Fruit fly (Drosophila melanogaster) whole organism, embryonic: Measurements from ENCODE around the gene Rab14.

ENCODE experiments used
- Ada2b ChIP-seq: fragments of 200-800 bp; sonication (Bioruptor generic); IDR thresholded peaks from 2 replicates; pipeline ENCODE4 v1.3.6; 2022; ENCODE audit warnings: missing biosample characterization, missing genetic modification characterization
- Aef1 ChIP-seq: fragments of 200-800 bp; sonication (Bioruptor generic); IDR thresholded peaks from 3 replicates; pipeline ENCODE4 v1.3.6; 2022; ENCODE audit warnings: missing biosample characterization, missing genetic modification characterization
- B-H2 ChIP-seq: fragments of 200-800 bp; sonication (Bioruptor generic); optimal IDR thresholded peaks from 2 replicates; lab custom pipeline; 2018; ENCODE audit warnings: missing biosample characterization, mild to moderate bottlenecking, missing genetic modification characterization
- Bgb ChIP-seq: fragments of 200-800 bp; sonication (Bioruptor generic); IDR thresholded peaks from 2 replicates; pipeline ENCODE4 v1.3.6; 2022; ENCODE audit warnings: missing biosample characterization, missing genetic modification characterization; ENCODE audit not compliant: partially characterized antibody
- CG10147 ChIP-seq: fragments of 200-800 bp; sonication (Bioruptor generic); optimal IDR thresholded peaks from 2 replicates; lab custom pipeline; 2019; ENCODE audit warnings: missing biosample characterization, mild to moderate bottlenecking, missing genetic modification characterization, moderate library complexity
- CG11504 ChIP-seq: fragments of 200-800 bp; sonication (Bioruptor generic); optimal IDR thresholded peaks from 3 replicates; lab custom pipeline; 2019; ENCODE audit warnings: missing biosample characterization, mild to moderate bottlenecking, missing genetic modification characterization, moderate library complexity
- CG12299 ChIP-seq: fragments of 200-800 bp; sonication (Bioruptor generic); optimal IDR thresholded peaks from 2 replicates; lab custom pipeline; 2018; ENCODE audit warnings: missing biosample characterization, mild to moderate bottlenecking, missing genetic modification characterization
- CG12391 ChIP-seq: fragments of 200-800 bp; sonication (Bioruptor generic); optimal IDR thresholded peaks from 3 replicates; lab custom pipeline; 2018; ENCODE audit warnings: missing biosample characterization, mild to moderate bottlenecking, missing genetic modification characterization, moderate library complexity
- CG14050 ChIP-seq: fragments of 200-800 bp; sonication (Bioruptor generic); IDR thresholded peaks from 3 replicates; pipeline ENCODE4 v1.3.6; 2022; ENCODE audit warnings: missing biosample characterization, missing genetic modification characterization
- CG14667 ChIP-seq: fragments of 200-800 bp; sonication (Bioruptor generic); IDR thresholded peaks from 2 replicates; pipeline ENCODE4 v1.3.6; 2022; ENCODE audit warnings: missing biosample characterization, missing genetic modification characterization
- CG17359 ChIP-seq: fragments of 200-800 bp; sonication (Bioruptor generic); optimal IDR thresholded peaks from 3 replicates; lab custom pipeline; 2018; ENCODE audit warnings: missing biosample characterization, mild to moderate bottlenecking, missing genetic modification characterization, moderate library complexity
- CG17361 ChIP-seq: fragments of 200-800 bp; sonication (Bioruptor generic); IDR thresholded peaks from 3 replicates; pipeline ENCODE4 v1.3.6; 2022; ENCODE audit warnings: missing biosample characterization, missing genetic modification characterization
- CG17612 ChIP-seq: fragments of 200-800 bp; sonication (Bioruptor generic); IDR thresholded peaks from 2 replicates; pipeline ENCODE4 v1.3.6; 2022; ENCODE audit warnings: missing biosample characterization, missing genetic modification characterization
- CG17829 ChIP-seq: fragments of 200-800 bp; optimal IDR thresholded peaks from 2 replicates; lab custom pipeline; 2019; ENCODE audit warnings: missing biosample characterization, mild to moderate bottlenecking, missing genetic modification characterization, moderate library complexity
- CG18619 ChIP-seq: fragments of 200-800 bp; sonication (Bioruptor generic); optimal IDR thresholded peaks from 3 replicates; lab custom pipeline; 2017; ENCODE audit warnings: missing biosample characterization, mild to moderate bottlenecking, missing genetic modification characterization
- CG18764 ChIP-seq: fragments of 200-800 bp; sonication (Bioruptor generic); optimal IDR thresholded peaks from 3 replicates; lab custom pipeline; 2016; ENCODE audit warnings: missing biosample characterization, missing genetic modification characterization
- CG32767 ChIP-seq: fragments of 200-800 bp; sonication (Bioruptor generic); IDR thresholded peaks from 2 replicates; pipeline ENCODE4 v1.3.6; 2022; ENCODE audit warnings: missing biosample characterization, missing genetic modification characterization
- CG33213 ChIP-seq: fragments of 200-800 bp; sonication (Bioruptor generic); optimal IDR thresholded peaks from 3 replicates; lab custom pipeline; 2016; ENCODE audit warnings: missing biosample characterization, missing genetic modification characterization
- CG3407 ChIP-seq: fragments of 200-800 bp; sonication (Bioruptor generic); optimal IDR thresholded peaks from 2 replicates; lab custom pipeline; 2018; ENCODE audit warnings: missing biosample characterization, mild to moderate bottlenecking, missing genetic modification characterization
- CG43689 ChIP-seq: fragments of 200-800 bp; sonication (Bioruptor generic); IDR thresholded peaks from 2 replicates; pipeline ENCODE4 v1.3.6; 2022; ENCODE audit warnings: missing biosample characterization, missing genetic modification characterization
- CG5953 ChIP-seq: fragments of 200-800 bp; sonication (Bioruptor generic); IDR thresholded peaks from 2 replicates; pipeline ENCODE4 v1.3.6; 2022; ENCODE audit warnings: missing biosample characterization, missing genetic modification characterization
- CG6683 ChIP-seq: fragments of 200-800 bp; sonication (Bioruptor generic); optimal IDR thresholded peaks from 2 replicates; lab custom pipeline; 2017; ENCODE audit warnings: missing biosample characterization, mild to moderate bottlenecking, missing genetic modification characterization, missing genetic modification reagents
- CG7839 ChIP-seq: fragments of 200-800 bp; sonication (Bioruptor generic); optimal IDR thresholded peaks from 3 replicates; lab custom pipeline; 2018; ENCODE audit warnings: missing biosample characterization, mild to moderate bottlenecking, missing genetic modification characterization, moderate library complexity
- CG8765 ChIP-seq: fragments of 200-800 bp; sonication (Bioruptor generic); IDR thresholded peaks from 2 replicates; pipeline ENCODE4 v1.3.6; 2022; ENCODE audit warnings: missing biosample characterization, missing genetic modification characterization
- CG8924 ChIP-seq: fragments of 200-800 bp; optimal IDR thresholded peaks from 3 replicates; lab custom pipeline; 2019; ENCODE audit warnings: missing biosample characterization, mild to moderate bottlenecking, missing genetic modification characterization, moderate library complexity
- Deaf1 ChIP-seq: fragments of 200-800 bp; optimal IDR thresholded peaks from 3 replicates; lab custom pipeline; 2019; ENCODE audit warnings: missing biosample characterization, mild to moderate bottlenecking, missing genetic modification characterization, moderate library complexity
- Dref ChIP-seq: fragments of 200-800 bp; sonication (Bioruptor generic); IDR thresholded peaks from 2 replicates; pipeline ENCODE4 v1.3.6; 2022; ENCODE audit warnings: missing biosample characterization, missing genetic modification characterization
- Gsc ChIP-seq: fragments of 200-800 bp; sonication (Bioruptor generic); IDR thresholded peaks from 2 replicates; pipeline ENCODE4 v1.3.6; 2022; ENCODE audit warnings: missing biosample characterization, missing genetic modification characterization
- Hr39 ChIP-seq: fragments of >200 bp; optimal IDR thresholded peaks from 2 replicates; lab custom pipeline; 2017
- Kr ChIP-seq: fragments of 200-800 bp; sonication (Bioruptor generic); optimal IDR thresholded peaks from 2 replicates; lab custom pipeline; 2017; ENCODE audit warnings: missing biosample characterization, mild to moderate bottlenecking, missing genetic modification characterization
- Neu2 ChIP-seq: fragments of 200-800 bp; sonication (Bioruptor generic); optimal IDR thresholded peaks from 3 replicates; lab custom pipeline; 2016; ENCODE audit warnings: missing biosample characterization, missing genetic modification characterization, borderline replicate concordance
- Rfx ChIP-seq: fragments of 200-800 bp; sonication (Bioruptor generic); IDR thresholded peaks from 2 replicates; pipeline ENCODE4 v1.3.6; 2022; ENCODE audit warnings: missing biosample characterization, missing genetic modification characterization
- Scr ChIP-seq: fragments of 200-800 bp; sonication (Bioruptor generic); IDR thresholded peaks from 2 replicates; pipeline ENCODE4 v1.3.6; 2022; ENCODE audit warnings: missing biosample characterization, missing genetic modification characterization; ENCODE audit not compliant: partially characterized antibody
- Sox100B ChIP-seq: fragments of 200-800 bp; sonication (Bioruptor generic); optimal IDR thresholded peaks from 3 replicates; lab custom pipeline; 2018; ENCODE audit warnings: missing biosample characterization, mild to moderate bottlenecking, missing genetic modification characterization
- Spps ChIP-seq: fragments of 200-800 bp; sonication (Bioruptor generic); optimal IDR thresholded peaks from 2 replicates; lab custom pipeline; 2018; ENCODE audit warnings: missing biosample characterization, mild to moderate bottlenecking, missing genetic modification characterization
- TFAM ChIP-seq: fragments of 200-800 bp; sonication (Bioruptor generic); optimal IDR thresholded peaks from 2 replicates; lab custom pipeline; 2017; ENCODE audit warnings: missing biosample characterization, missing genetic modification characterization, inconsistent platforms
- Taf1 ChIP-seq: fragments of 200-800 bp; sonication (Bioruptor generic); IDR thresholded peaks from 2 replicates; pipeline ENCODE4 v1.3.6; 2022; ENCODE audit warnings: missing biosample characterization, missing genetic modification characterization
- Vsx1 ChIP-seq: fragments of 200-800 bp; sonication (Bioruptor generic); optimal IDR thresholded peaks from 2 replicates; lab custom pipeline; 2017; ENCODE audit warnings: missing biosample characterization, mild to moderate bottlenecking, missing genetic modification characterization, missing genetic modification reagents
- Xrp1 ChIP-seq: fragments of 200-800 bp; sonication (Bioruptor generic); IDR thresholded peaks from 2 replicates; pipeline ENCODE4 v1.3.6; 2022; ENCODE audit warnings: missing biosample characterization, missing genetic modification characterization
- al ChIP-seq: fragments of 200-800 bp; sonication (Bioruptor generic); IDR thresholded peaks from 2 replicates; pipeline ENCODE4 v1.3.6; 2022; ENCODE audit warnings: missing biosample characterization, missing genetic modification characterization
- amos ChIP-seq: fragments of 200-800 bp; sonication (Bioruptor generic); IDR thresholded peaks from 2 replicates; pipeline ENCODE4 v1.3.6; 2022; ENCODE audit warnings: missing biosample characterization, missing genetic modification characterization; ENCODE audit not compliant: partially characterized antibody
- cas ChIP-seq: fragments of 200-800 bp; sonication (Bioruptor generic); IDR thresholded peaks from 2 replicates; pipeline ENCODE4 v1.3.6; 2022; ENCODE audit warnings: missing biosample characterization, missing genetic modification characterization
- chinmo ChIP-seq: fragments of 200-800 bp; sonication (Bioruptor generic); IDR thresholded peaks from 4 replicates; pipeline ENCODE4 v1.3.6; 2022; ENCODE audit warnings: missing biosample characterization, missing genetic modification characterization; ENCODE audit not compliant: partially characterized antibody
- ewg ChIP-seq: fragments of 200-800 bp; sonication (Bioruptor generic); optimal IDR thresholded peaks from 3 replicates; lab custom pipeline; 2017; ENCODE audit warnings: mild to moderate bottlenecking, missing biosample characterization, missing genetic modification reagents, missing genetic modification characterization
- gce ChIP-seq: fragments of 200-800 bp; sonication (Bioruptor generic); IDR thresholded peaks from 3 replicates; pipeline ENCODE4 v1.3.6; 2022; ENCODE audit warnings: missing biosample characterization, missing genetic modification characterization
- hkb ChIP-seq, 2 experiments: fragments of 200-800 bp in 1 of 2; fragments of >200 bp in 1 of 2; sonication (Bioruptor generic) in 1 of 2; IDR thresholded peaks in 1 of 2; optimal IDR thresholded peaks in 1 of 2; 2 replicates each; pipeline versions ENCODE4 v1.3.6 to Lab custom; 2017 to 2022; ENCODE audit warnings: missing biosample characterization in 1 of 2, missing genetic modification characterization in 1 of 2
- sens ChIP-seq: fragments of 200-800 bp; sonication (Bioruptor generic); peaks from one replicate; lab custom pipeline; 2016; ENCODE audit warnings: missing biosample characterization, missing genetic modification characterization
- unc-4 ChIP-seq: fragments of 200-800 bp; sonication (Bioruptor generic); IDR thresholded peaks from 2 replicates; pipeline ENCODE4 v1.3.6; 2022; ENCODE audit warnings: missing biosample characterization, missing genetic modification characterization; ENCODE audit not compliant: partially characterized antibody
- unpg ChIP-seq: fragments of 200-800 bp; sonication (Bioruptor generic); optimal IDR thresholded peaks from 3 replicates; lab custom pipeline; 2018; ENCODE audit warnings: missing biosample characterization, mild to moderate bottlenecking, missing genetic modification characterization, moderate library complexity
- vfl ChIP-seq: fragments of 200-800 bp; sonication (Bioruptor generic); optimal IDR thresholded peaks from 2 replicates; lab custom pipeline; 2016; ENCODE audit warnings: missing biosample characterization, missing genetic modification characterization
- wdn ChIP-seq: fragments of 200-800 bp; sonication (Bioruptor generic); IDR thresholded peaks from 2 replicates; pipeline ENCODE4 v1.3.6; 2022; ENCODE audit warnings: missing biosample characterization, missing genetic modification characterization

Gene Rab14

dm6 chr2L:14348602-14349001 is 6.3 kb upstream of the Rab14 start, which contains the start of gene mTTF (continued):
- TF ChIP-seq Aef1 (GFP tag; lab: Robert Waterston, UW) (no peak), CG8765 (no peak), cas (GFP tag; lab: Robert Waterston, UW) (no peak), Dref (GFP tag; lab: Robert Waterston, UW) (peak; percentile 97), CG10147 (GFP tag; lab: Kevin White, UChicago) (no peak), unpg (GFP tag; lab: Kevin White, UChicago) (no peak), CG18764 (no peak), Ada2b (no peak), CG6683 (GFP tag; lab: Kevin White, UChicago) (no peak), Neu2 (no peak), CG17361 (GFP tag; lab: Robert Waterston, UW) (no peak), CG11504 (tag; lab: Kevin White, UChicago) (peak; percentile 87), CG43689 (GFP tag; lab: Robert Waterston, UW) (no peak), CG8924 (tag; lab: Kevin White, UChicago) (no peak), Rfx (GFP tag; lab: Robert Waterston, UW) (no peak), CG14667 (no peak), CG32767 (GFP tag; lab: Robert Waterston, UW) (no peak), gce (GFP tag; lab: Robert Waterston, UW) (no peak), CG3407 (no peak), CG18619 (no peak), Sox100B (GFP tag; lab: Kevin White, UChicago) (no peak), CG5953 (GFP tag; lab: Robert Waterston, UW) (no peak), vfl (GFP tag; lab: Kevin White, UChicago) (no peak), Xrp1 (GFP tag; lab: Robert Waterston, UW) (no peak), chinmo (GFP tag; lab: Robert Waterston, UW) (0 out of 4 replicates have a peak, but pooled peaks have one; percentile 57), Bgb (GFP tag; lab: Robert Waterston, UW) (0 out of 2 replicates have a peak, but pooled peaks have one; percentile 26), Taf1 (GFP tag; lab: Robert Waterston, UW) (no peak), Gsc (no peak), TFAM (GFP tag; lab: Kevin White, UChicago) (no peak), CG7839 (tag; lab: Kevin White, UChicago) (no peak), Deaf1 (tag; lab: Kevin White, UChicago) (no peak), CG17359 (no peak), Hr39 (lab: Kevin White, UChicago) (no peak), amos (GFP tag; lab: Robert Waterston, UW) (peak; percentile 36; the same call in 1 of the 2 replicates), B-H2 (GFP tag; lab: Kevin White, UChicago) (no peak), wdn (GFP tag; lab: Robert Waterston, UW) (no peak), unc-4 (GFP tag; lab: Robert Waterston, UW) (peak; percentile 43; the same call in 1 of the 2 replicates), CG33213 (GFP tag; lab: Kevin White, UChicago) (no peak), CG14050 (GFP tag; lab: Robert Waterston, UW) (no peak), Vsx1 (GFP tag; lab: Kevin White, UChicago) (no peak), sens (GFP tag; lab: Kevin White, UChicago) (peak; percentile 53), Spps (no peak), CG12299 (tag; lab: Kevin White, UChicago) (no peak), CG12391 (tag; lab: Kevin White, UChicago) (no peak), CG17612 (GFP tag; lab: Robert Waterston, UW) (no peak), ewg (GFP tag; lab: Kevin White, UChicago) (no peak), Scr (GFP tag; lab: Robert Waterston, UW) (peak; percentile 49), al (GFP tag; lab: Robert Waterston, UW) (no peak), Kr (GFP tag; lab: Kevin White, UChicago) (no peak), hkb (optimal IDR thresholded peaks at IDR 0.05; lab: Kevin White, UChicago) (peak; percentile 14), hkb (GFP tag; IDR thresholded peaks at IDR 0.05; lab: Robert Waterston, UW) (no peak), CG17829 (tag; lab: Kevin White, UChicago) (peak; percentile 16)
